Fruit fly (Drosophila melanogaster): ENCODE measurements around the gene Tgi.

Gene Tgi

DNA sequence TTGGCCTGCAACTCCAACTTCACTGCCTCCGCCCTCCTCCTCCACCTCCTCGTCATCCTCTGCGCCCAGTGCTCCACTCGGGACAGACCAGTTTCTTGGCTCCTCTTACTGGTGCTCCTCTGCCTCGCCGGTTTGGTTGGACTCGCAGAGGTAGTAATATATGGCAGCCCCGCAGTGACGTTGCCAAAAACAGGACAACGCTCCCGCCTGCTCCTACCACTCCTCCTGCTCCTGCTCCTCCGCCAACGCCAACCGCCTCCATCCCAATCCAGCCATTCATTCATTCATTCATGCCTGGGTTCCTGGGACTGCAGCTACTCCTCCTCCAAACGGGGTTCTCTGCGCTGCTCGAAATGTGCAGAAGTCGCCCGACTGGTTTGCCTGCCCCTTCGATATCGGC, 12.9 kb downstream of the Tgi start:
- TF ChIP-seq dmrt93B (GFP tag; optimal IDR thresholded peaks at IDR 0.05) (no peak), Dif (GFP tag; optimal IDR thresholded peaks at IDR 0.05; ENCODE audit: partially characterized antibody) (peak; percentile 62), usp (GFP tag; optimal IDR thresholded peaks at IDR 0.05) (no peak), CG32264 (GFP tag; optimal IDR thresholded peaks at IDR 0.05) (no peak), rgr (GFP tag; optimal IDR thresholded peaks at IDR 0.05) (no peak), Sp1 (GFP tag; optimal IDR thresholded peaks at IDR 0.05) (no peak), Hr83 (GFP tag; optimal IDR thresholded peaks at IDR 0.05; ENCODE audit: poor library complexity, severe bottlenecking) (peak; percentile 51), fru (GFP tag; optimal IDR thresholded peaks at IDR 0.05) (no peak), Vsx2 (GFP tag; optimal IDR thresholded peaks at IDR 0.05; ENCODE audit: partially characterized antibody) (peak; percentile 32), pan (optimal IDR thresholded peaks at IDR 0.05) (no peak), sage (GFP tag; optimal IDR thresholded peaks at IDR 0.05) (no peak)

DNA sequence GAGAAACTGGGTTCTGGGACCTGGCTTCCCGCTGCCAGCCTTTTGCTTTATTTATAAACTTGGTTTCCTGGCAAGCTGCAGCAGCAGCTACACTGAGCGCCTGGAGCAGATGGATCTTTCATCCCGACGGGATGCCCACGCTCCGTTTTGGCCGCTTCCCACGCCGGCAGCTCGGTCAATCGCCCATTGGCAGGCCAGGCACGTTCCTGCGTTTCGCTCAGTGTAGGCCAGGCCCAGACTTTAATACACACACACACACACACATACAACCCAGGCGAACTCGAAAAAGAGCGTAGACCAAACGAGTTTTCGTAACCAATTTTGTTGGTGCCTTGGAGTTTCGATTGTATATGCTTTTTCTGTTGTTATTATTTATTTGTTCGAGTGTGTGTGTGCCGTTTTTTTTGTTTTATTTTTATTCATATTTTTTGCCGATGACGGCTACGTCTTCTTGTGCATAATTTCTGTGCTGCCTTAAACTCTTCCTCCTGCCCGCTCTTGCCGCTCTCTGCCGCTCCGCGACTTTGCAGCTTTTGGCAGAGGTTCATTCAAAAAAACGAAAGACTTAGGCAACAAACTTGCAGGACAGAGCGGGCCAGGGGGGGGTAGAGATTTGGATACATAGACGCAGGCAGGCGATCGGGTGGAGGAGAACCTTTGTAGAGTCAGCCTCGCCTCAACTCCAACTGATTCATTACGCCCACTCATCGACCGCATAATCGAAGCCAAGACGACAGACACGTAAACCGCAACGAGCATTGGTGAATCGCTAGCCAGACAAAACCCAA, 13.5 kb downstream of the Tgi start:
- peak; percentile 42 for TF ChIP-seq Dfd (GFP tag; optimal IDR thresholded peaks at IDR 0.05)
- TF ChIP-seq Jra (GFP tag; optimal IDR thresholded peaks at IDR 0.05): no peak
- peak; percentile 87 for TF ChIP-seq h (GFP tag; optimal IDR thresholded peaks at IDR 0.05)
- no peak for TF ChIP-seq dl (GFP tag; optimal IDR thresholded peaks at IDR 0.05; ENCODE audit: insufficient read depth in 1 of 2, partially characterized antibody in 2 of 2)
- TF ChIP-seq br (GFP tag; optimal IDR thresholded peaks at IDR 0.05): peak; percentile 91
- TF ChIP-seq Abd-B (GFP tag; optimal IDR thresholded peaks at IDR 0.05): no peak
- no peak for TF ChIP-seq CrebA (GFP tag; optimal IDR thresholded peaks at IDR 0.05; ENCODE audit: borderline replicate concordance)
- no peak for TF ChIP-seq usp (GFP tag; optimal IDR thresholded peaks at IDR 0.05)
- TF ChIP-seq Hnf4 (GFP tag; optimal IDR thresholded peaks at IDR 0.05): no peak
- no peak for TF ChIP-seq N (GFP tag; optimal IDR thresholded peaks at IDR 0.05)
- TF ChIP-seq rgr (GFP tag; optimal IDR thresholded peaks at IDR 0.05): peak; percentile 82
- peak; percentile 90 for TF ChIP-seq fru (GFP tag; optimal IDR thresholded peaks at IDR 0.05)
- peak; percentile 88 for TF ChIP-seq woc (GFP tag; optimal IDR thresholded peaks at IDR 0.05)
- TF ChIP-seq Vsx2 (GFP tag; optimal IDR thresholded peaks at IDR 0.05; ENCODE audit: partially characterized antibody): peak; percentile 28
- no peak for TF ChIP-seq sage (GFP tag; optimal IDR thresholded peaks at IDR 0.05)
- no peak for TF ChIP-seq brk (GFP tag; optimal IDR thresholded peaks at IDR 0.05)
- TF ChIP-seq lola (GFP tag; optimal IDR thresholded peaks at IDR 0.05): no peak
- no peak for TF ChIP-seq Mio (GFP tag; optimal IDR thresholded peaks at IDR 0.05)
- no peak for TF ChIP-seq Myc (optimal IDR thresholded peaks at IDR 0.05)
- TF ChIP-seq ey (GFP tag; optimal IDR thresholded peaks at IDR 0.05): peak; percentile 90
- no peak for TF ChIP-seq jim (GFP tag; optimal IDR thresholded peaks at IDR 0.05)
- TF ChIP-seq sv (GFP tag; optimal IDR thresholded peaks at IDR 0.05): no peak
- no peak for TF ChIP-seq dsf (GFP tag; optimal IDR thresholded peaks at IDR 0.05; ENCODE audit: borderline replicate concordance)
- TF ChIP-seq GATAd (GFP tag; optimal IDR thresholded peaks at IDR 0.05): no peak
- TF ChIP-seq OdsH (GFP tag; optimal IDR thresholded peaks at IDR 0.05): peak; percentile 86
- peak; percentile 39 for TF ChIP-seq Rel (GFP tag; optimal IDR thresholded peaks at IDR 0.05)
- peak; percentile 67 for TF ChIP-seq Rel (tag; optimal IDR thresholded peaks at IDR 0.05)
- peak; percentile 43 for TF ChIP-seq CG32264 (GFP tag; optimal IDR thresholded peaks at IDR 0.05)
- TF ChIP-seq dmrt93B (GFP tag; optimal IDR thresholded peaks at IDR 0.05): peak; percentile 63
- no peak for TF ChIP-seq Hr83 (GFP tag; optimal IDR thresholded peaks at IDR 0.05; ENCODE audit: poor library complexity, severe bottlenecking)
- no peak for TF ChIP-seq Dif (GFP tag; optimal IDR thresholded peaks at IDR 0.05; ENCODE audit: partially characterized antibody)
- TF ChIP-seq CG9705 (GFP tag; optimal IDR thresholded peaks at IDR 0.05): peak; percentile 83
- TF ChIP-seq psq (GFP tag; optimal IDR thresholded peaks at IDR 0.05): peak; percentile 72
- peak; percentile 89 for TF ChIP-seq HLH106 (tag; optimal IDR thresholded peaks at IDR 0.05)
- no peak for TF ChIP-seq Hr78 (GFP tag; optimal IDR thresholded peaks at IDR 0.05)
- peak in 1 of 2 experiments; percentile 91 for TF ChIP-seq foxo (GFP tag; optimal IDR thresholded peaks at IDR 0.05)
- no peak for TF ChIP-seq pan (optimal IDR thresholded peaks at IDR 0.05)
- peak; percentile 86 for TF ChIP-seq Sp1 (GFP tag; optimal IDR thresholded peaks at IDR 0.05)

Measured in whole organism, wandering third instar larva.